Worm (Caenorhabditis elegans): ENCODE measurements around the gene R02D5.24.

The R02D5.24 gene

DNA sequence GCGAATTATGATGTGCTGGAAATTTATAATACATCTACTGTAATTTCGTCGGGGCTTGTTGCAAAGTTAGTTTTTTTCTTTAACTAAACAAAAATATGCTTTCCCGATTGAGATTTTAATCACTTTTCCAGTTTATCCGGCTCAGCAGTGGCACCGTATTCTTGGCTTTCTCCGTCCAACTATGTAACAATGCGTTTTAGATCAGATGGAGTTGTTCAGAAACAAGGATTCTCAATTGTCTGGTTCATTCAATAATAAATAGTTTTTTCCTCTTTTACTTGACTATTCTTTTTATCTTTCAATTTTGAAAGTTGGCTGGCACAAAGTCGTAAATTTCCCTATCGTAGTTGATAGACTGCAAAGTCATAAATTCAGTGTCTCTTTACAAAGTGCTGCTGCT lies 27.0 kb upstream of the R02D5.24 start, which contains the start of gene clec-56:
TSS of gene clec-56 (plus strand) at position 301 of the 400 bp plus-strand sequence.
- TF ChIP-seq chd-7 (tag; optimal IDR thresholded peaks at IDR 0.05) (no peak), F52B5.7 (tag; optimal IDR thresholded peaks at IDR 0.05) (no peak), lag-1 (GFP tag; IDR thresholded peaks at IDR 0.05) (no peak), nhr-80 (tag; optimal IDR thresholded peaks at IDR 0.05) (peak; percentile 24)

ce11 chrV:14476680-14477079 lies 24.5 kb upstream of the R02D5.24 start, which contains the start of gene clec-54:
Gene clec-54, plus strand, starts transcription at chrV:14476903.
- TF ChIP-seq mxl-1 (tag; optimal IDR thresholded peaks at IDR 0.05) (no peak), nhr-80 (tag; optimal IDR thresholded peaks at IDR 0.05) (peak; percentile 35)

ce11 chrV:14478979-14479378 lies 22.2 kb upstream of the R02D5.24 start, which contains the start of gene clec-55:
Gene clec-55, plus strand, starts transcription at chrV:14479279.
- TF ChIP-seq ceh-100 (GFP tag; IDR thresholded peaks at IDR 0.05) (no peak), F55B11.4 (tag; optimal IDR thresholded peaks at IDR 0.05; ENCODE audit: borderline replicate concordance, insufficient read depth) (no peak), nhr-120 (GFP tag; IDR thresholded peaks at IDR 0.05) (no peak), F23B12.7 (tag; optimal IDR thresholded peaks at IDR 0.05; ENCODE audit: insufficient read depth) (no peak), repo-1 (tag; optimal IDR thresholded peaks at IDR 0.05) (no peak), rec-8 (tag; optimal IDR thresholded peaks at IDR 0.05) (no peak), F57A8.1 (GFP tag; optimal IDR thresholded peaks at IDR 0.05) (no peak), B0019.2 (GFP tag; conservative IDR thresholded peaks at IDR 0.05) (no peak), Y53G8AR.9 (GFP tag; conservative IDR thresholded peaks at IDR 0.05) (no peak), lsy-27 (tag; optimal IDR thresholded peaks at IDR 0.05; ENCODE audit: borderline replicate concordance, insufficient read depth) (no peak), lin-26 (GFP tag; IDR thresholded peaks at IDR 0.05) (no peak)

- TF ChIP-seq egrh-3 (GFP tag; IDR thresholded peaks at IDR 0.05) = peak; percentile 51; the same call in 1 of the 2 replicates
- no peak for TF ChIP-seq ccch-3 (GFP tag; optimal IDR thresholded peaks at IDR 0.05)
Observed at ce11 chrV:14480533-14480932, 20.6 kb upstream of the R02D5.24 start.

ce11 chrV:14481401-14481800 lies 19.7 kb upstream of the R02D5.24 start, which contains the start of gene R02D5.7:
Gene R02D5.7, minus strand, starts transcription at chrV:14481501.
- no peak for TF ChIP-seq aptf-2 (GFP tag; conservative IDR thresholded peaks at IDR 0.05)
- TF ChIP-seq nhr-80 (tag; optimal IDR thresholded peaks at IDR 0.05) = peak; percentile 20

- TF ChIP-seq lir-1 (GFP tag; conservative IDR thresholded peaks at IDR 0.05) (no peak), chd-7 (tag; optimal IDR thresholded peaks at IDR 0.05) (no peak), ets-4 (GFP tag; optimal IDR thresholded peaks at IDR 0.05) (no peak), snpc-1.3 (tag; optimal IDR thresholded peaks at IDR 0.05; ENCODE audit: insufficient read depth) (no peak), gei-17 (GFP tag; optimal IDR thresholded peaks at IDR 0.05) (no peak), K11D2.4 (GFP tag; IDR thresholded peaks at IDR 0.05) (no peak), egl-18 (GFP tag; IDR thresholded peaks at IDR 0.05) (no peak), C17E4.6 (GFP tag; IDR thresholded peaks at IDR 0.05) (no peak), rpc-1 (optimal IDR thresholded peaks at IDR 0.05) (no peak), rpc-1 (tag; optimal IDR thresholded peaks at IDR 0.05) (no peak), ceh-79 (tag; optimal IDR thresholded peaks at IDR 0.05) (no peak), ztf-18 (tag; optimal IDR thresholded peaks at IDR 0.05) (no peak)
Observed at ce11 chrV:14481987-14482386, 19.2 kb upstream of the R02D5.24 start, which contains the start of gene R02D5.10. Gene R02D5.10, plus strand, starts transcription at chrV:14482287.
